Fruit fly (Drosophila melanogaster) whole organism, embryonic: ENCODE data around the gene CG13601.
A peak's percentile ranks its signal among the peaks of the same experiment; 100 is the strongest.

ENCODE experiments used
- ATbp ChIP-seq: fragments of 200-800 bp; sonication (Bioruptor generic); optimal IDR thresholded peaks from 2 replicates; lab custom pipeline; 2017; ENCODE audit warnings: missing biosample characterization, mild to moderate bottlenecking, missing genetic modification characterization, missing genetic modification reagents
- C15 ChIP-seq: fragments of 200-800 bp; sonication (Bioruptor generic); IDR thresholded peaks from 3 replicates; pipeline ENCODE4 v1.3.6; 2022; ENCODE audit warnings: missing biosample characterization, missing genetic modification characterization
- CG10565 ChIP-seq: fragments of 200-800 bp; sonication (Bioruptor generic); optimal IDR thresholded peaks from 3 replicates; lab custom pipeline; 2016; ENCODE audit warnings: missing biosample characterization, mild to moderate bottlenecking, missing genetic modification characterization
- CG10654 ChIP-seq: fragments of 200-800 bp; sonication (Bioruptor generic); optimal IDR thresholded peaks from 2 replicates; lab custom pipeline; 2016; ENCODE audit warnings: missing biosample characterization, missing genetic modification characterization
- CG10959 ChIP-seq: fragments of 200-800 bp; sonication (Bioruptor generic); IDR thresholded peaks from 2 replicates; pipeline ENCODE4 v1.3.6; 2022; ENCODE audit warnings: missing biosample characterization, missing genetic modification characterization
- CG12219 ChIP-seq: fragments of 200-800 bp; sonication (Bioruptor generic); optimal IDR thresholded peaks from 3 replicates; lab custom pipeline; 2018; ENCODE audit warnings: missing biosample characterization, mild to moderate bottlenecking, missing genetic modification characterization
- CG1233 ChIP-seq: fragments of 200-800 bp; sonication (Bioruptor generic); optimal IDR thresholded peaks from 4 replicates; lab custom pipeline; 2018; ENCODE audit warnings: missing biosample characterization, mild to moderate bottlenecking, missing genetic modification characterization
- CG16779 ChIP-seq: fragments of 200-800 bp; sonication (Bioruptor generic); IDR thresholded peaks from 2 replicates; pipeline ENCODE4 v1.3.6; 2022; ENCODE audit warnings: missing biosample characterization, missing genetic modification characterization
- CG17385 ChIP-seq: fragments of 200-800 bp; sonication (Bioruptor generic); optimal IDR thresholded peaks from 3 replicates; lab custom pipeline; 2018; ENCODE audit warnings: missing biosample characterization, mild to moderate bottlenecking, missing genetic modification characterization
- CG1832 ChIP-seq: fragments of 200-800 bp; sonication (Bioruptor generic); optimal IDR thresholded peaks from 2 replicates; lab custom pipeline; 2017; ENCODE audit warnings: missing biosample characterization, mild to moderate bottlenecking, missing genetic modification characterization, inconsistent platforms
- CG18599 ChIP-seq: fragments of 200-800 bp; sonication (Bioruptor generic); optimal IDR thresholded peaks from 3 replicates; lab custom pipeline; 2017; ENCODE audit warnings: missing biosample characterization, missing genetic modification characterization, mild to moderate bottlenecking, moderate library complexity, missing genetic modification reagents
- CG2120 ChIP-seq: fragments of 200-800 bp; sonication (Bioruptor generic); optimal IDR thresholded peaks from 3 replicates; lab custom pipeline; 2016; ENCODE audit warnings: missing biosample characterization, missing genetic modification characterization
- CG4360 ChIP-seq: fragments of 200-800 bp; sonication (Bioruptor generic); IDR thresholded peaks from 2 replicates; pipeline ENCODE4 v1.3.6; 2022; ENCODE audit warnings: missing biosample characterization, missing genetic modification characterization
- CG4854 ChIP-seq: fragments of 200-800 bp; sonication (Bioruptor generic); optimal IDR thresholded peaks from 2 replicates; lab custom pipeline; 2016; ENCODE audit warnings: missing biosample characterization, missing genetic modification characterization, inconsistent platforms
- CG5953 ChIP-seq: fragments of 200-800 bp; sonication (Bioruptor generic); IDR thresholded peaks from 2 replicates; pipeline ENCODE4 v1.3.6; 2022; ENCODE audit warnings: missing biosample characterization, missing genetic modification characterization
- CG6854 ChIP-seq: fragments of 200-800 bp; sonication (Bioruptor generic); optimal IDR thresholded peaks from 3 replicates; lab custom pipeline; 2017; ENCODE audit warnings: missing biosample characterization, mild to moderate bottlenecking, missing genetic modification characterization
- CG7839 ChIP-seq: fragments of 200-800 bp; sonication (Bioruptor generic); optimal IDR thresholded peaks from 3 replicates; lab custom pipeline; 2018; ENCODE audit warnings: missing biosample characterization, mild to moderate bottlenecking, missing genetic modification characterization, moderate library complexity
- CG8290 ChIP-seq, 3 experiments: fragments of 200-800 bp; sonication (Bioruptor generic); optimal IDR thresholded peaks; 2 replicates each; lab custom pipeline; 2016 to 2019; ENCODE audit warnings: missing biosample characterization in 3 of 3, missing genetic modification characterization in 3 of 3, mild to moderate bottlenecking in 2 of 3, moderate library complexity in 1 of 3
- CG8924 ChIP-seq: fragments of 200-800 bp; optimal IDR thresholded peaks from 3 replicates; lab custom pipeline; 2019; ENCODE audit warnings: missing biosample characterization, mild to moderate bottlenecking, missing genetic modification characterization, moderate library complexity
- CG9932 ChIP-seq: fragments of 200-800 bp; sonication (Bioruptor generic); IDR thresholded peaks from 2 replicates; pipeline ENCODE4 v1.3.6; 2022; ENCODE audit warnings: missing biosample characterization, missing genetic modification characterization
- Dbx ChIP-seq: fragments of 200-800 bp; sonication (Bioruptor generic); IDR thresholded peaks from 3 replicates; pipeline ENCODE4 v1.3.6; 2022; ENCODE audit warnings: missing biosample characterization, missing genetic modification characterization
- Dip3 ChIP-seq: fragments of 200-800 bp; sonication (Bioruptor generic); optimal IDR thresholded peaks from 3 replicates; lab custom pipeline; 2016; ENCODE audit warnings: missing biosample characterization, missing genetic modification characterization
- Dref ChIP-seq: fragments of 200-800 bp; sonication (Bioruptor generic); IDR thresholded peaks from 2 replicates; pipeline ENCODE4 v1.3.6; 2022; ENCODE audit warnings: missing biosample characterization, missing genetic modification characterization
- Fer2 ChIP-seq: fragments of 200-800 bp; sonication (Bioruptor generic); optimal IDR thresholded peaks from 2 replicates; lab custom pipeline; 2018; ENCODE audit warnings: missing biosample characterization, mild to moderate bottlenecking, missing genetic modification characterization, moderate library complexity
- Gug ChIP-seq: fragments of 200-800 bp; sonication (Bioruptor generic); IDR thresholded peaks from 4 replicates; pipeline ENCODE4 v1.3.6; 2022; ENCODE audit warnings: missing biosample characterization, missing genetic modification characterization
- HLHmδ ChIP-seq: fragments of 200-800 bp; sonication (Bioruptor generic); optimal IDR thresholded peaks from 2 replicates; lab custom pipeline; 2018; ENCODE audit warnings: missing biosample characterization, mild to moderate bottlenecking, missing genetic modification characterization, moderate library complexity
- MBD-R2 ChIP-seq: fragments of 200-800 bp; sonication (Bioruptor generic); IDR thresholded peaks from 2 replicates; pipeline ENCODE4 v1.3.6; 2022; ENCODE audit warnings: missing biosample characterization, missing genetic modification characterization
- Max ChIP-seq: fragments of 200-800 bp; sonication (Bioruptor generic); optimal IDR thresholded peaks from 2 replicates; lab custom pipeline; 2016; ENCODE audit warnings: missing biosample characterization, mild to moderate bottlenecking, missing genetic modification characterization
- NC2β ChIP-seq: fragments of 200-800 bp; sonication (Bioruptor generic); optimal IDR thresholded peaks from 2 replicates; lab custom pipeline; 2016; ENCODE audit warnings: missing biosample characterization, missing genetic modification characterization
- NFAT ChIP-seq: fragments of 200-800 bp; sonication (Bioruptor generic); IDR thresholded peaks from 2 replicates; pipeline ENCODE4 v1.3.6; 2022; ENCODE audit warnings: missing biosample characterization, missing genetic modification characterization
- Neu2 ChIP-seq: fragments of 200-800 bp; sonication (Bioruptor generic); optimal IDR thresholded peaks from 3 replicates; lab custom pipeline; 2016; ENCODE audit warnings: missing biosample characterization, missing genetic modification characterization, borderline replicate concordance
- bsh ChIP-seq, 2 experiments: fragments of 200-800 bp; sonication (Bioruptor generic); optimal IDR thresholded peaks; 2 replicates each; lab custom pipeline; 2017 to 2018; ENCODE audit warnings: mild to moderate bottlenecking in 2 of 2, missing biosample characterization in 2 of 2, missing genetic modification characterization in 2 of 2, moderate library complexity in 1 of 2
- chm ChIP-seq: fragments of 200-800 bp; sonication (Bioruptor generic); IDR thresholded peaks from 2 replicates; pipeline ENCODE4 v1.3.6; 2022; ENCODE audit warnings: missing biosample characterization, missing genetic modification characterization
- chn ChIP-seq: fragments of 200-800 bp; sonication (Bioruptor generic); optimal IDR thresholded peaks from 2 replicates; lab custom pipeline; 2016; ENCODE audit warnings: missing biosample characterization, missing genetic modification characterization
- cwo ChIP-seq: fragments of 200-800 bp; sonication (Bioruptor generic); optimal IDR thresholded peaks from 3 replicates; lab custom pipeline; 2017; ENCODE audit warnings: missing biosample characterization, missing genetic modification characterization, mild to moderate bottlenecking, moderate library complexity, missing genetic modification reagents
- dmrt99B ChIP-seq: fragments of 200-800 bp; sonication (Bioruptor generic); optimal IDR thresholded peaks from 2 replicates; lab custom pipeline; 2018; ENCODE audit warnings: missing biosample characterization, mild to moderate bottlenecking, missing genetic modification characterization, moderate library complexity
- esg ChIP-seq: fragments of 200-800 bp; sonication (Bioruptor generic); conservative IDR thresholded peaks from 2 replicates; pipeline ENCODE4 v1.3.6; 2022; ENCODE audit warnings: missing biosample characterization, missing genetic modification characterization
- gro ChIP-seq: fragments of 200-800 bp; sonication (Bioruptor generic); optimal IDR thresholded peaks from 2 replicates; lab custom pipeline; 2016; ENCODE audit warnings: missing biosample characterization, missing genetic modification characterization
- ken ChIP-seq: fragments of 200-800 bp; sonication (Bioruptor generic); IDR thresholded peaks from 3 replicates; pipeline ENCODE4 v1.3.6; 2022; ENCODE audit warnings: missing biosample characterization, missing genetic modification characterization
- nom ChIP-seq: fragments of 200-800 bp; sonication (Bioruptor generic); optimal IDR thresholded peaks from 2 replicates; lab custom pipeline; 2017; ENCODE audit warnings: missing biosample characterization, missing genetic modification characterization, mild to moderate bottlenecking, moderate library complexity, missing genetic modification reagents
- oc ChIP-seq: fragments of 200-800 bp; sonication (Bioruptor generic); optimal IDR thresholded peaks from 2 replicates; lab custom pipeline; 2018; ENCODE audit warnings: missing biosample characterization, mild to moderate bottlenecking, missing genetic modification characterization, moderate library complexity
- otp ChIP-seq: fragments of 200-800 bp; sonication (Bioruptor generic); IDR thresholded peaks from 3 replicates; pipeline ENCODE4, ENCODE4 v1.3.6; 2022; ENCODE audit warnings: missing biosample characterization, missing genetic modification characterization
- pita ChIP-seq: fragments of 200-800 bp; sonication (Bioruptor generic); optimal IDR thresholded peaks from 2 replicates; lab custom pipeline; 2017; ENCODE audit warnings: missing biosample characterization, mild to moderate bottlenecking, missing genetic modification characterization
- salm ChIP-seq: fragments of 200-800 bp; sonication (Bioruptor generic); optimal IDR thresholded peaks from 2 replicates; lab custom pipeline; 2018; ENCODE audit warnings: missing biosample characterization, mild to moderate bottlenecking, missing genetic modification characterization
- schlank ChIP-seq: fragments of 200-800 bp; sonication (Bioruptor generic); optimal IDR thresholded peaks from 2 replicates; lab custom pipeline; 2018; ENCODE audit warnings: missing biosample characterization, mild to moderate bottlenecking, missing genetic modification characterization
- sens ChIP-seq: fragments of 200-800 bp; sonication (Bioruptor generic); peaks from one replicate; lab custom pipeline; 2016; ENCODE audit warnings: missing biosample characterization, missing genetic modification characterization
- stc ChIP-seq: fragments of 200-800 bp; sonication (Bioruptor generic); IDR thresholded peaks from 2 replicates; pipeline ENCODE4 v1.3.6; 2022; ENCODE audit warnings: missing biosample characterization, missing genetic modification characterization
- wdn ChIP-seq: fragments of 200-800 bp; sonication (Bioruptor generic); IDR thresholded peaks from 2 replicates; pipeline ENCODE4 v1.3.6; 2022; ENCODE audit warnings: missing biosample characterization, missing genetic modification characterization
- wor ChIP-seq: fragments of 200-800 bp; sonication (Bioruptor generic); IDR thresholded peaks from 2 replicates; pipeline ENCODE4 v1.3.6; 2022; ENCODE audit warnings: missing biosample characterization, missing genetic modification characterization

CG13601 gene

DNA sequence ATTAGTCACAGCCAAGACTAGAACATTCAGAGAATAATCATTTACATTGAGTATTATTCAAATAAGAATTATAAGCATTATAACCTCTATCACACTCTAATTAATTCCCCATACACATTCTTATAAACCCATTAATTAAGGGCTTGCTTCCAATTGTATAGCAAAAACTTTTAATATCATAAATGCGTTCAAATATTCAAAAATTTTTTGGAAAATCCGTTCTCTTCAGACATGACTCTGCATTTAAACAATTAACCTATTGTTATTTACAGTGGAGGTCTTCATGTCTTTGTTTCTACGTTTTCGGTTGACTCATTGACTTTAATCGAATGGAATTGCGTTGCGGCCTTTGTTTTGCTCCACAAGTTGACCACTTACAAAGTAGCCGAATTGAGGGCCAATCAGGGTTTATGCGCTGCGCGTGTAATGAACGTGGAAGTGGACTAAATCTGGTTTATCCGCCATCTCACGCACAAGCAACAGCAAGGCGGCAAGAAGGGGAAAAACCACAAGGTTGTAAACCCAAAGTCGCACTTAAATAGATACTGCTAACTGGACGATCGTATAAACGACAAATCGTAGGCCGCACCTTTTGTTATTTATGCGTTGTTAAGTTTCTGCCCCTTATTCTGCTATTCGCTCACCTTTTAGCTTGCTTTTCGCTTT is 6.4 kb downstream of the CG13601 start (continued):
- TF ChIP-seq chn (GFP tag; lab: Kevin White, UChicago) (peak; percentile 34), CG17385 (GFP tag; lab: Kevin White, UChicago) (peak; percentile 25), CG12219 (peak; percentile 36), nom (GFP tag; lab: Kevin White, UChicago) (peak; percentile 58), Gug (GFP tag; lab: Robert Waterston, UW) (peak; percentile 42; the same call in 1 of the 4 replicates), CG9932 (GFP tag; lab: Robert Waterston, UW) (peak; percentile 89), CG8290 (GFP tag; optimal IDR thresholded peaks at IDR 0.05; lab: Kevin White, UChicago) (no peak), CG8290 (tag; optimal IDR thresholded peaks at IDR 0.05; lab: Kevin White, UChicago) (peak in 1 of 2 experiments; percentile 95), bsh (GFP tag; optimal IDR thresholded peaks at IDR 0.05; lab: Kevin White, UChicago) (peak in 1 of 2 experiments; percentile 5), CG2120 (GFP tag; lab: Kevin White, UChicago) (peak; percentile 76), cwo (GFP tag; lab: Kevin White, UChicago) (peak; percentile 53), schlank (tag; lab: Kevin White, UChicago) (peak; percentile 82), CG4854 (GFP tag; lab: Kevin White, UChicago) (no peak), Dbx (peak; percentile 78; the same call in 2 of the 3 replicates), wdn (GFP tag; lab: Robert Waterston, UW) (peak; percentile 73), Max (no peak), wor (GFP tag; lab: Robert Waterston, UW) (no peak), CG16779 (peak; percentile 75), CG1233 (GFP tag; lab: Kevin White, UChicago) (peak; percentile 20), oc (tag; lab: Kevin White, UChicago) (peak; percentile 59), pita (no peak), Dip3 (GFP tag; lab: Kevin White, UChicago) (peak; percentile 31), Fer2 (peak; percentile 55), otp (GFP tag; lab: Robert Waterston, UW) (0 out of 3 replicates have a peak, but pooled peaks have one; percentile 40), NC2β (GFP tag; lab: Kevin White, UChicago) (peak; percentile 7), NFAT (peak; percentile 79), CG7839 (peak; percentile 36), CG10565 (GFP tag; lab: Kevin White, UChicago) (no peak), sens (peak; percentile 84), HLHmδ (GFP tag; lab: Kevin White, UChicago) (no peak), stc (GFP tag; lab: Robert Waterston, UW) (peak; percentile 57), chm (GFP tag; lab: Robert Waterston, UW) (peak; percentile 73; the same call in 1 of the 2 replicates), C15 (peak; percentile 48; the same call in 1 of the 3 replicates), esg (GFP tag; lab: Robert Waterston, UW) (peak; percentile 30), MBD-R2 (GFP tag; lab: Robert Waterston, UW) (peak; percentile 57), CG8924 (tag; lab: Kevin White, UChicago) (no peak), salm (tag; lab: Kevin White, UChicago) (no peak), ken (GFP tag; lab: Robert Waterston, UW) (peak; percentile 66; the same call in 2 of the 3 replicates), CG10654 (GFP tag; lab: Kevin White, UChicago) (no peak), Dref (no peak), CG5953 (0 out of 2 replicates have a peak, but pooled peaks have one; percentile 12), gro (GFP tag; lab: Kevin White, UChicago) (peak; percentile 64), Neu2 (GFP tag; lab: Kevin White, UChicago) (no peak), CG4360 (no peak), CG6854 (GFP tag; lab: Kevin White, UChicago) (no peak), CG10959 (no peak; the same call in 1 of the 2 replicates), dmrt99B (tag; lab: Kevin White, UChicago) (no peak), ATbp (no peak), CG18599 (GFP tag; lab: Kevin White, UChicago) (peak; percentile 84), CG1832 (GFP tag; lab: Kevin White, UChicago) (no peak)
